Fruit fly (Drosophila melanogaster) whole organism, prepupa: ENCODE data around the gene dlp.

Source experiments
- CG10631 ChIP-seq: fragments of 200-800 bp; sonication (Bioruptor generic); optimal IDR thresholded peaks from 2 replicates; lab custom pipeline; 2016; ENCODE audit warnings: missing biosample characterization, missing genetic modification characterization
- CG10669 ChIP-seq: fragments of 200-800 bp; sonication (Bioruptor generic); optimal IDR thresholded peaks from 3 replicates; lab custom pipeline; 2018; ENCODE audit warnings: missing biosample characterization, mild to moderate bottlenecking, missing genetic modification characterization, moderate library complexity
- CG11294 ChIP-seq: fragments of 200-800 bp; sonication (Bioruptor generic); IDR thresholded peaks from 2 replicates; pipeline ENCODE4 v1.3.6; 2022; ENCODE audit warnings: missing biosample characterization, missing genetic modification characterization
- CG16779 ChIP-seq: fragments of 200-800 bp; sonication (Bioruptor generic); optimal IDR thresholded peaks from 3 replicates; lab custom pipeline; 2017; ENCODE audit warnings: missing biosample characterization, mild to moderate bottlenecking, missing genetic modification characterization
- CG3032 ChIP-seq: fragments of 200-800 bp; optimal IDR thresholded peaks from 2 replicates; lab custom pipeline; 2019; ENCODE audit warnings: missing biosample characterization, mild to moderate bottlenecking, missing genetic modification characterization, moderate library complexity
- CG31627 ChIP-seq: fragments of 200-800 bp; sonication (Bioruptor generic); optimal IDR thresholded peaks from 3 replicates; lab custom pipeline; 2016; ENCODE audit warnings: missing biosample characterization, missing genetic modification characterization
- CG32006 ChIP-seq: fragments of 200-800 bp; sonication (Bioruptor generic); optimal IDR thresholded peaks from 3 replicates; lab custom pipeline; 2017; ENCODE audit warnings: missing biosample characterization, mild to moderate bottlenecking, missing genetic modification characterization
- CG3919 ChIP-seq: fragments of 200-800 bp; sonication (Bioruptor generic); optimal IDR thresholded peaks from 3 replicates; lab custom pipeline; 2016; ENCODE audit warnings: missing biosample characterization, missing genetic modification characterization
- CG4318 ChIP-seq: fragments of 200-800 bp; sonication (Bioruptor generic); optimal IDR thresholded peaks from 3 replicates; lab custom pipeline; 2017; ENCODE audit warnings: missing biosample characterization, mild to moderate bottlenecking, missing genetic modification characterization
- CG6276 ChIP-seq: fragments of 200-800 bp; sonication (Bioruptor generic); optimal IDR thresholded peaks from 2 replicates; lab custom pipeline; 2017; ENCODE audit warnings: missing biosample characterization, mild to moderate bottlenecking, missing genetic modification characterization
- CG6792 ChIP-seq: fragments of 200-800 bp; sonication (Bioruptor generic); optimal IDR thresholded peaks from 3 replicates; lab custom pipeline; 2016; ENCODE audit warnings: missing biosample characterization, missing genetic modification characterization
- CG6808 ChIP-seq: fragments of 200-800 bp; sonication (Bioruptor generic); optimal IDR thresholded peaks from 3 replicates; lab custom pipeline; 2017; ENCODE audit warnings: missing biosample characterization, missing genetic modification characterization, mild to moderate bottlenecking, moderate library complexity, missing genetic modification reagents
- CG6854 ChIP-seq: fragments of 200-800 bp; sonication (Bioruptor generic); optimal IDR thresholded peaks from 2 replicates; lab custom pipeline; 2017; ENCODE audit warnings: missing biosample characterization, mild to moderate bottlenecking, missing genetic modification characterization
- CG7368 ChIP-seq: fragments of 200-800 bp; sonication (Bioruptor generic); optimal IDR thresholded peaks from 3 replicates; lab custom pipeline; 2016; ENCODE audit warnings: missing biosample characterization, missing genetic modification characterization
- CG8119 ChIP-seq: fragments of 200-800 bp; sonication (Bioruptor generic); IDR thresholded peaks from 3 replicates; pipeline ENCODE4 v1.3.6; 2022; ENCODE audit warnings: missing biosample characterization, missing genetic modification characterization
- CG8319 ChIP-seq: fragments of 200-800 bp; sonication (Bioruptor generic); optimal IDR thresholded peaks from 3 replicates; lab custom pipeline; 2016; ENCODE audit warnings: missing biosample characterization, missing genetic modification characterization
- CG8632 ChIP-seq: fragments of 200-800 bp; sonication (Bioruptor generic); optimal IDR thresholded peaks from 3 replicates; lab custom pipeline; 2016; ENCODE audit warnings: missing biosample characterization, missing genetic modification characterization
- CG9139 ChIP-seq: fragments of 200-800 bp; sonication (Bioruptor generic); optimal IDR thresholded peaks from 3 replicates; lab custom pipeline; 2017; ENCODE audit warnings: missing biosample characterization, mild to moderate bottlenecking, missing genetic modification characterization
- Eip75B ChIP-seq: fragments of 200-800 bp; sonication (Bioruptor generic); optimal IDR thresholded peaks from 3 replicates; lab custom pipeline; 2016; ENCODE audit warnings: missing biosample characterization, missing genetic modification characterization
- Eip78C ChIP-seq: fragments of 200-800 bp; sonication (Bioruptor generic); peaks from one replicate; lab custom pipeline; 2016; ENCODE audit warnings: missing biosample characterization, missing genetic modification characterization
- Eip93F ChIP-seq: fragments of 200-800 bp; sonication (Bioruptor generic); optimal IDR thresholded peaks from 2 replicates; lab custom pipeline; 2016; ENCODE audit warnings: missing biosample characterization, mild to moderate bottlenecking, missing genetic modification characterization
- Ets21C ChIP-seq: fragments of 200-800 bp; sonication (Bioruptor generic); optimal IDR thresholded peaks from 3 replicates; lab custom pipeline; 2016; ENCODE audit warnings: missing biosample characterization, missing genetic modification characterization
- Gug ChIP-seq: fragments of 200-800 bp; sonication (Bioruptor generic); IDR thresholded peaks from 2 replicates; pipeline ENCODE4 v1.3.6; 2022; ENCODE audit warnings: missing biosample characterization, missing genetic modification characterization
- Hr38 ChIP-seq: sonication (Bioruptor generic); optimal IDR thresholded peaks from 2 replicates; lab custom pipeline; 2016; ENCODE audit warnings: missing biosample characterization, missing genetic modification characterization
- Hr39 ChIP-seq: fragments of 200-800 bp; sonication (Bioruptor generic); optimal IDR thresholded peaks from 2 replicates; lab custom pipeline; 2016; ENCODE audit warnings: missing biosample characterization, missing genetic modification characterization
- Hr4 ChIP-seq: fragments of 200-800 bp; sonication (Bioruptor generic); optimal IDR thresholded peaks from 3 replicates; lab custom pipeline; 2016; ENCODE audit warnings: missing biosample characterization, missing genetic modification characterization
- Lpt ChIP-seq: fragments of 200-800 bp; sonication (Bioruptor generic); optimal IDR thresholded peaks from 3 replicates; lab custom pipeline; 2016; ENCODE audit warnings: missing biosample characterization, missing genetic modification characterization
- Met ChIP-seq: fragments of 200-800 bp; sonication (Bioruptor generic); optimal IDR thresholded peaks from 3 replicates; lab custom pipeline; 2016; ENCODE audit warnings: missing biosample characterization, missing genetic modification characterization
- OdsH ChIP-seq: fragments of 200-800 bp; sonication (Bioruptor generic); optimal IDR thresholded peaks from 3 replicates; lab custom pipeline; 2016; ENCODE audit warnings: missing biosample characterization, missing genetic modification characterization
- Smox ChIP-seq: fragments of 200-800 bp; sonication (Bioruptor generic); optimal IDR thresholded peaks from 3 replicates; lab custom pipeline; 2016; ENCODE audit warnings: missing biosample characterization, missing genetic modification characterization
- Sox102F ChIP-seq: fragments of 200-800 bp; sonication (Bioruptor generic); optimal IDR thresholded peaks from 2 replicates; lab custom pipeline; 2016; ENCODE audit warnings: missing biosample characterization, mild to moderate bottlenecking, missing genetic modification characterization
- Sox14 ChIP-seq: fragments of 200-800 bp; sonication (Bioruptor generic); optimal IDR thresholded peaks from 3 replicates; lab custom pipeline; 2016; ENCODE audit warnings: missing biosample characterization, missing genetic modification characterization
- Sox15 ChIP-seq: fragments of 200-800 bp; sonication (Bioruptor generic); optimal IDR thresholded peaks from 3 replicates; lab custom pipeline; 2016; ENCODE audit warnings: missing biosample characterization, missing genetic modification characterization
- achi ChIP-seq: fragments of 200-800 bp; sonication (Bioruptor generic); optimal IDR thresholded peaks from 3 replicates; lab custom pipeline; 2016; ENCODE audit warnings: missing biosample characterization, missing genetic modification characterization
- acj6 ChIP-seq: fragments of 200-800 bp; sonication (Bioruptor generic); optimal IDR thresholded peaks from 3 replicates; lab custom pipeline; 2016; ENCODE audit warnings: missing biosample characterization, missing genetic modification characterization
- cyc ChIP-seq: fragments of 200-800 bp; sonication (Bioruptor generic); optimal IDR thresholded peaks from 3 replicates; lab custom pipeline; 2016; ENCODE audit warnings: missing biosample characterization, missing genetic modification characterization
- dac ChIP-seq: fragments of 200-800 bp; sonication (Bioruptor generic); optimal IDR thresholded peaks from 2 replicates; lab custom pipeline; 2017; ENCODE audit warnings: missing biosample characterization, mild to moderate bottlenecking, missing genetic modification characterization
- dsx ChIP-seq: fragments of 200-800 bp; optimal IDR thresholded peaks from 3 replicates; lab custom pipeline; 2019; ENCODE audit warnings: missing biosample characterization, mild to moderate bottlenecking, missing genetic modification characterization, moderate library complexity; ENCODE audit not compliant: poor library complexity, severe bottlenecking
- eg ChIP-seq: fragments of 200-800 bp; sonication (Bioruptor generic); IDR thresholded peaks from 3 replicates; pipeline ENCODE4 v1.3.6; 2022; ENCODE audit warnings: missing biosample characterization, missing genetic modification characterization
- esn ChIP-seq: fragments of 200-800 bp; sonication (Bioruptor generic); optimal IDR thresholded peaks from 2 replicates; lab custom pipeline; 2016; ENCODE audit warnings: missing biosample characterization, mild to moderate bottlenecking, missing genetic modification characterization, moderate library complexity
- fd59A ChIP-seq: fragments of 200-800 bp; sonication (Bioruptor generic); optimal IDR thresholded peaks from 2 replicates; lab custom pipeline; 2017; ENCODE audit warnings: missing biosample characterization, mild to moderate bottlenecking, missing genetic modification characterization, missing genetic modification reagents
- fkh ChIP-seq: fragments of 200-800 bp; sonication (Bioruptor generic); optimal IDR thresholded peaks from 3 replicates; lab custom pipeline; 2017; ENCODE audit warnings: missing biosample characterization, mild to moderate bottlenecking, missing genetic modification characterization, moderate library complexity
- lz ChIP-seq: fragments of 200-800 bp; sonication (Bioruptor generic); optimal IDR thresholded peaks from 3 replicates; lab custom pipeline; 2016; ENCODE audit warnings: missing biosample characterization, missing genetic modification characterization
- net ChIP-seq: fragments of 200-800 bp; sonication (Bioruptor generic); optimal IDR thresholded peaks from 3 replicates; lab custom pipeline; 2016; ENCODE audit warnings: missing biosample characterization, missing genetic modification characterization
- salr ChIP-seq, 2 experiments: fragments of 200-800 bp; sonication (Bioruptor generic); optimal IDR thresholded peaks; 3 replicates each; lab custom pipeline; 2016 to 2018; ENCODE audit warnings: missing biosample characterization in 2 of 2, missing genetic modification characterization in 2 of 2, mild to moderate bottlenecking in 1 of 2
- spab ChIP-seq: fragments of 200-800 bp; sonication (Bioruptor generic); optimal IDR thresholded peaks from 2 replicates; lab custom pipeline; 2017; ENCODE audit warnings: missing biosample characterization, mild to moderate bottlenecking, missing genetic modification characterization, missing genetic modification reagents
- ss ChIP-seq, 2 experiments: fragments of 200-800 bp; sonication (Bioruptor generic); optimal IDR thresholded peaks; 2 replicates in 1 of 2; 3 replicates in 1 of 2; lab custom pipeline; 2017 to 2018; ENCODE audit warnings: mild to moderate bottlenecking in 2 of 2, missing biosample characterization in 2 of 2, missing genetic modification characterization in 2 of 2, moderate library complexity in 1 of 2
- svp ChIP-seq: fragments of 200-800 bp; sonication (Bioruptor generic); peaks from one replicate; lab custom pipeline; 2016; ENCODE audit warnings: missing biosample characterization, missing genetic modification characterization
- topi ChIP-seq: fragments of 200-800 bp; sonication (Bioruptor generic); optimal IDR thresholded peaks from 3 replicates; lab custom pipeline; 2016; ENCODE audit warnings: missing biosample characterization, missing genetic modification characterization
- vri ChIP-seq: fragments of 200-800 bp; sonication (Bioruptor generic); optimal IDR thresholded peaks from 3 replicates; lab custom pipeline; 2016; ENCODE audit warnings: missing biosample characterization, mild to moderate bottlenecking, missing genetic modification characterization

dlp gene

DNA sequence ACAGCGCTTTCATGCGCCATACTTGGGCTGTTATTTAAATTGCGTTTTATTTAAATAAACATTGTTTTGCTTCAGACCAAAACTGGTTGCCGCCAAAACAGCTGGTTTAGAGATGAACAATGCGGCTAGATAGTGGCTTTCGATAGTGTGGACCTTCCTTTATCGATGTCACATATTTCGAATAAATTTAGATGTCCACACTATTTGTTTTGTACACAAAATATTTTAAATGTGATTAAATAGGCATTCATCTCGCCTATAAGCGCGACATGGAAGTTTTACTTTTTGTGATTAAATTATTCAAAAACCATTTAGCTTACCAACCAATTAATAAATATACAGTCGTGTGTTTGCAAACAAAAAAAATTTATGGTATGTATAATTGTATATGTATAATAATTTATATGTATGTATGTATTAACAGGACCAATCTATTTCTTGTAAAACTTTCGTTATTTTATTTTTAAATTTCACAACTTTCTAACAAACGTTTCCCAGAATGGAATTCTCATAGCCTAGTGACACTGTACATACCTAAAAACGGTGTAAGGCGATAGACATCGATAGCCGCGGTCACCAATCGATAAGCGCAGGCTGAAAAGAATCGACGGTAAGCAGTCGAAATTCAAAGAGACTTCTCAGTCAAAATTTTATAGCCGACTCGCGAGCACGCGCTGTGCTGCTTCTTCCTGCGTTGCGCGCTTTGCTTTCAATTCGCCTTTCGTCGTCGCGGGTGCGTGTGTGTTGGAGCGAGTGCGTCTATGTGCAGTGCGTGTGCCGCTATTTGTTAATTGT lies at the start of gene dlp, which contains the start of gene RecQ5:
Gene dlp (plus strand): TSS at position 638 of the 795 bp plus-strand sequence.
Gene RecQ5 (minus strand): TSS at position 114 of the 795 bp plus-strand sequence.
- peak; percentile 27 for TF ChIP-seq CG6276 (GFP tag; lab: Kevin White, UChicago)
- peak; percentile 51 for TF ChIP-seq dsx (GFP tag; lab: Kevin White, UChicago)
- TF ChIP-seq CG11294 (GFP tag; lab: Robert Waterston, UW): peak; percentile 21; the same call in 1 of the 2 replicates
- TF ChIP-seq OdsH: peak; percentile 81
- peak; percentile 73 for TF ChIP-seq Smox
- peak; percentile 84 for TF ChIP-seq CG10631 (GFP tag; lab: Kevin White, UChicago)
- TF ChIP-seq vri: peak; percentile 89
- peak; percentile 35 to 48 for TF ChIP-seq ss (GFP tag; optimal IDR thresholded peaks at IDR 0.05; lab: Kevin White, UChicago)
- peak; percentile 74 for TF ChIP-seq CG10669 (GFP tag; lab: Kevin White, UChicago)
- TF ChIP-seq Sox14 (GFP tag; lab: Kevin White, UChicago): peak; percentile 43
- TF ChIP-seq Met (GFP tag; lab: Kevin White, UChicago): peak; percentile 75
- TF ChIP-seq Eip75B (GFP tag; lab: Kevin White, UChicago): peak; percentile 59
- TF ChIP-seq CG7368 (GFP tag; lab: Kevin White, UChicago): peak; percentile 78
- peak; percentile 58 for TF ChIP-seq fkh (GFP tag; lab: Kevin White, UChicago)
- peak; percentile 69 for TF ChIP-seq Sox15 (GFP tag; lab: Kevin White, UChicago)
- no peak for TF ChIP-seq svp (GFP tag; lab: Kevin White, UChicago)
- peak; percentile 86 for TF ChIP-seq CG3919 (GFP tag; lab: Kevin White, UChicago)
- TF ChIP-seq Hr4: peak; percentile 72
- peak; percentile 73 for TF ChIP-seq topi (GFP tag; lab: Kevin White, UChicago)
- peak; percentile 81 for TF ChIP-seq acj6 (GFP tag; lab: Kevin White, UChicago)
- peak; percentile 62 for TF ChIP-seq CG4318 (GFP tag; lab: Kevin White, UChicago)
- TF ChIP-seq CG6808 (GFP tag; lab: Kevin White, UChicago): peak; percentile 42
- peak; percentile 74 for TF ChIP-seq Hr39 (GFP tag; lab: Kevin White, UChicago)
- peak; percentile 79 for TF ChIP-seq lz (GFP tag; lab: Kevin White, UChicago)
- TF ChIP-seq CG3032 (tag; lab: Kevin White, UChicago): peak; percentile 36
- TF ChIP-seq Lpt (GFP tag; lab: Kevin White, UChicago): peak; percentile 50
- peak; percentile 71 for TF ChIP-seq Eip93F (GFP tag; lab: Kevin White, UChicago)
- peak; percentile 76 for TF ChIP-seq CG32006
- peak; percentile 79 for TF ChIP-seq achi (GFP tag; lab: Kevin White, UChicago)
- peak; percentile 28 for TF ChIP-seq spab (GFP tag; lab: Kevin White, UChicago)
- peak; percentile 30 for TF ChIP-seq CG6854 (GFP tag; lab: Kevin White, UChicago)
- TF ChIP-seq CG8119: peak; percentile 66
- TF ChIP-seq CG31627 (GFP tag; lab: Kevin White, UChicago): peak; percentile 66
- peak; percentile 67 for TF ChIP-seq CG6792 (GFP tag; lab: Kevin White, UChicago)
- TF ChIP-seq Gug (GFP tag; lab: Robert Waterston, UW): 0 out of 2 replicates have a peak, but pooled peaks have one; percentile 10
- TF ChIP-seq Ets21C: peak; percentile 60
- TF ChIP-seq net (GFP tag; lab: Kevin White, UChicago): peak; percentile 68
- peak; percentile 64 for TF ChIP-seq CG8632
- TF ChIP-seq dac (GFP tag; lab: Kevin White, UChicago): peak; percentile 10
- peak; percentile 56 for TF ChIP-seq CG8319 (GFP tag; lab: Kevin White, UChicago)
- TF ChIP-seq Sox102F (GFP tag; lab: Kevin White, UChicago): peak; percentile 75
- peak; percentile 92 for TF ChIP-seq Eip78C (GFP tag; lab: Kevin White, UChicago)
- peak; percentile 62; the same call in 2 of the 3 replicates for TF ChIP-seq eg (GFP tag; lab: Robert Waterston, UW)
- peak; percentile 32 for TF ChIP-seq CG16779 (tag; lab: Kevin White, UChicago)
- TF ChIP-seq cyc (GFP tag; lab: Kevin White, UChicago): peak; percentile 66
- peak; percentile 24 for TF ChIP-seq fd59A (GFP tag; lab: Kevin White, UChicago)
- TF ChIP-seq salr (GFP tag; optimal IDR thresholded peaks at IDR 0.05; lab: Kevin White, UChicago): peak; percentile 43 to 76
- TF ChIP-seq CG9139: no peak
- no peak for TF ChIP-seq Hr38
- TF ChIP-seq esn: peak; percentile 82
